Worm (Caenorhabditis elegans): ENCODE measurements around the gene ctsa-4.1.
A peak's percentile ranks its signal among the peaks of the same experiment; 100 is the strongest.

The ctsa-4.1 gene

ce11 chrII:6394037-6394436 lies 27.2 kb downstream of the ctsa-4.1 start:
- TF ChIP-seq hlh-8 (tag; optimal IDR thresholded peaks at IDR 0.05), result no peak
- peak; percentile 52 for TF ChIP-seq unc-55 (GFP tag; optimal IDR thresholded peaks at IDR 0.05)
- no peak for TF ChIP-seq ceh-14 (tag; optimal IDR thresholded peaks at IDR 0.05)

- TF ChIP-seq ceh-14 (tag; optimal IDR thresholded peaks at IDR 0.05) (no peak), ceh-2 (tag; optimal IDR thresholded peaks at IDR 0.05) (no peak), ceh-6 (GFP tag; optimal IDR thresholded peaks at IDR 0.05) (no peak), ceh-9 (tag; optimal IDR thresholded peaks at IDR 0.05) (no peak), fkh-10 (GFP tag; optimal IDR thresholded peaks at IDR 0.05) (no peak), sox-4 (tag; optimal IDR thresholded peaks at IDR 0.05) (no peak), pax-1 (tag; optimal IDR thresholded peaks at IDR 0.05) (no peak), tbx-7 (tag; optimal IDR thresholded peaks at IDR 0.05) (no peak), tbx-2 (tag; optimal IDR thresholded peaks at IDR 0.05) (no peak), hlh-13 (GFP tag; optimal IDR thresholded peaks at IDR 0.05) (no peak), ttx-3 (tag; optimal IDR thresholded peaks at IDR 0.05) (no peak), ceh-18 (tag; optimal IDR thresholded peaks at IDR 0.05) (no peak), pag-3 (tag; optimal IDR thresholded peaks at IDR 0.05; ENCODE audit: borderline replicate concordance) (no peak), madf-2 (tag; optimal IDR thresholded peaks at IDR 0.05) (no peak), unc-42 (tag; optimal IDR thresholded peaks at IDR 0.05) (no peak), dmd-4 (tag; optimal IDR thresholded peaks at IDR 0.05; ENCODE audit: borderline replicate concordance) (no peak), ztf-16 (tag; optimal IDR thresholded peaks at IDR 0.05) (no peak)
These were observed 31.6 kb downstream of the ctsa-4.1 start, which contains the start of gene zig-10 for ce11 chrII:6398406-6398805. Gene zig-10, plus strand, starts transcription at chrII:6398706.

DNA sequence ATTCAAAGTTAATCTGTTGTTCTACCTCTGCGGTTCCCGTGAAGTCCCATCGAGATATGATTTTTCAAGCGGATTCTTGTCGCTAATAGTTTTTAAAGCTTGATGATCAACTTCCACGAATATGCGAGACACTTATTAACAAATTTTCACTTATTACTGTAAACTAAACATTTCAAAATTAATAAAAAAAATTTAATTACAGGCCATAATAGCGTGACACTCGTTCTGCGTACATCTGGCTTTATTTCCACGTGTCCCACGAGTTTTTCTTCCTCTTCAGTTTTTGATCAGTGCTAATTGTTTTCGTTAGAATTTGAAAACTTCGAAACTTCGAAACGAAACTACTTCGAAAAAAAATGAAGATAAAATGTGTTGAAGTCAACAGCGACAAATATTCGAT lies 34.9 kb downstream of the ctsa-4.1 start, which contains the start of gene btb-2:
TSS of gene btb-2 (plus strand) at position 301 of the 400 bp plus-strand sequence.
- TF ChIP-seq C38D4.7 (GFP tag; optimal IDR thresholded peaks at IDR 0.05) (no peak), lim-6 (tag; optimal IDR thresholded peaks at IDR 0.05) (no peak), pag-3 (tag; optimal IDR thresholded peaks at IDR 0.05; ENCODE audit: borderline replicate concordance) (no peak), tbx-2 (tag; optimal IDR thresholded peaks at IDR 0.05) (no peak), dmd-4 (tag; optimal IDR thresholded peaks at IDR 0.05; ENCODE audit: borderline replicate concordance) (no peak), gmeb-2 (tag; optimal IDR thresholded peaks at IDR 0.05) (no peak), hlh-8 (tag; optimal IDR thresholded peaks at IDR 0.05) (no peak), ama-1 (optimal IDR thresholded peaks at IDR 0.05) (no peak), pax-1 (tag; optimal IDR thresholded peaks at IDR 0.05) (no peak), hlh-15 (tag; optimal IDR thresholded peaks at IDR 0.05) (no peak), ztf-16 (tag; optimal IDR thresholded peaks at IDR 0.05) (no peak), unc-55 (GFP tag; optimal IDR thresholded peaks at IDR 0.05) (no peak), ceh-19 (GFP tag; optimal IDR thresholded peaks at IDR 0.05) (no peak), mec-3 (tag; optimal IDR thresholded peaks at IDR 0.05; ENCODE audit: borderline replicate concordance) (no peak), unc-3 (GFP tag; conservative IDR thresholded peaks at IDR 0.05) (no peak), unc-3 (tag; optimal IDR thresholded peaks at IDR 0.05) (no peak), T23F11.4 (GFP tag; optimal IDR thresholded peaks at IDR 0.05) (no peak), che-1 (tag; optimal IDR thresholded peaks at IDR 0.05) (no peak), pha-4 (tag; optimal IDR thresholded peaks at IDR 0.05) (no peak)

DNA sequence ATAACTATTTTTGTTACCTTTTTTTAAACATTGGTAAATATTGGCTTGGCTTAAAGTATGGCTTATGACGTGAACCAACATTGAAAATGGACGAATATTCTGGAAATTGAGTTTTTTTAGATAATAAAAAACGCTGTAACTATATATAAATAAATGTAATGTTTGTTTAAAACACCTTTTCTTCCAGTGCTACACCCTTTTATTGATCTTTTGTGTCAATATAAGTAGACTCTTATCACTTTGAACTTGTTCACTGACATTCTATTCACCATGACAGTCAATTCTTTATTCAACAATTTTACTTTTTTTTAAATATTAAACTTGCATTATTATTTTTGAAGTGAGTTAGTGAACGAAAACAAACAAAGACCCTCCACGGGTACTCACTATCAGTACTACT lies 36.4 kb downstream of the ctsa-4.1 start, which contains the start of gene T25D10.1:
TSS of gene T25D10.1 (plus strand) at position 169 of the 400 bp plus-strand sequence.
- TF ChIP-seq ztf-16 (tag; optimal IDR thresholded peaks at IDR 0.05) (no peak), fax-1 (tag; optimal IDR thresholded peaks at IDR 0.05) (no peak), pag-3 (tag; optimal IDR thresholded peaks at IDR 0.05; ENCODE audit: borderline replicate concordance) (no peak), nhr-11 (tag; optimal IDR thresholded peaks at IDR 0.05) (no peak), ets-4 (tag; optimal IDR thresholded peaks at IDR 0.05) (no peak), lin-11 (tag; optimal IDR thresholded peaks at IDR 0.05) (no peak), npax-4 (tag; optimal IDR thresholded peaks at IDR 0.05) (no peak), unc-55 (GFP tag; optimal IDR thresholded peaks at IDR 0.05) (no peak), tbx-7 (tag; optimal IDR thresholded peaks at IDR 0.05) (no peak), nhr-232 (tag; optimal IDR thresholded peaks at IDR 0.05) (no peak), elt-2 (tag; optimal IDR thresholded peaks at IDR 0.05) (no peak), ceh-30 (tag; optimal IDR thresholded peaks at IDR 0.05) (no peak), ceh-9 (tag; optimal IDR thresholded peaks at IDR 0.05) (no peak)
